Fruit fly (Drosophila melanogaster) whole organism, embryonic: ENCODE results near the gene CG10803.

Source experiments
- Adf1 ChIP-seq: fragments of 200-800 bp; sonication (Bioruptor generic); IDR thresholded peaks from 2 replicates; pipeline ENCODE4 v1.3.6; 2022; ENCODE audit warnings: missing biosample characterization, missing genetic modification characterization
- CG1024 ChIP-seq: fragments of 200-800 bp; sonication (Bioruptor generic); IDR thresholded peaks from 2 replicates; pipeline ENCODE4 v1.3.6; 2022; ENCODE audit warnings: missing biosample characterization, missing genetic modification characterization
- CG10274 ChIP-seq: fragments of 200-800 bp; sonication (Bioruptor generic); optimal IDR thresholded peaks from 3 replicates; lab custom pipeline; 2017; ENCODE audit warnings: missing biosample characterization, mild to moderate bottlenecking, missing genetic modification characterization
- CG10366 ChIP-seq: fragments of 200-800 bp; sonication (Bioruptor generic); IDR thresholded peaks from 2 replicates; pipeline ENCODE4 v1.3.6; 2022; ENCODE audit warnings: missing biosample characterization, missing genetic modification characterization
- CG12769 ChIP-seq: fragments of 200-800 bp; sonication (Bioruptor generic); optimal IDR thresholded peaks from 2 replicates; lab custom pipeline; 2019; ENCODE audit warnings: missing biosample characterization, mild to moderate bottlenecking, missing genetic modification characterization, moderate library complexity
- CG13624 ChIP-seq: fragments of 200-800 bp; sonication (Bioruptor generic); optimal IDR thresholded peaks from 2 replicates; lab custom pipeline; 2016; ENCODE audit warnings: missing biosample characterization, missing genetic modification characterization
- CG14965 ChIP-seq: fragments of 200-800 bp; sonication (Bioruptor generic); optimal IDR thresholded peaks from 2 replicates; lab custom pipeline; 2016; ENCODE audit warnings: missing biosample characterization, missing genetic modification characterization, borderline replicate concordance
- CG15514 ChIP-seq: fragments of 200-800 bp; sonication (Bioruptor generic); optimal IDR thresholded peaks from 3 replicates; lab custom pipeline; 2017; ENCODE audit warnings: missing biosample characterization, missing genetic modification characterization, mild to moderate bottlenecking, moderate library complexity, missing genetic modification reagents
- CG17568 ChIP-seq: fragments of 200-800 bp; sonication (Bioruptor generic); optimal IDR thresholded peaks from 2 replicates; lab custom pipeline; 2018; ENCODE audit warnings: missing biosample characterization, mild to moderate bottlenecking, missing genetic modification characterization, moderate library complexity
- CG18599 ChIP-seq: fragments of 200-800 bp; sonication (Bioruptor generic); optimal IDR thresholded peaks from 3 replicates; lab custom pipeline; 2017; ENCODE audit warnings: missing biosample characterization, missing genetic modification characterization, mild to moderate bottlenecking, moderate library complexity, missing genetic modification reagents
- CG2120 ChIP-seq: fragments of 200-800 bp; sonication (Bioruptor generic); optimal IDR thresholded peaks from 3 replicates; lab custom pipeline; 2016; ENCODE audit warnings: missing biosample characterization, missing genetic modification characterization
- CG2678 ChIP-seq: fragments of 200-800 bp; sonication (Bioruptor generic); optimal IDR thresholded peaks from 3 replicates; lab custom pipeline; 2019; ENCODE audit warnings: missing biosample characterization, mild to moderate bottlenecking, missing genetic modification characterization, moderate library complexity
- CG31388 ChIP-seq: fragments of 200-800 bp; sonication (Bioruptor generic); optimal IDR thresholded peaks from 2 replicates; lab custom pipeline; 2016; ENCODE audit warnings: missing biosample characterization, missing genetic modification characterization
- CG31441 ChIP-seq: fragments of 200-800 bp; sonication (Bioruptor generic); IDR thresholded peaks from 2 replicates; pipeline ENCODE4 v1.3.6; 2022; ENCODE audit warnings: missing biosample characterization, missing genetic modification characterization
- CG32532 ChIP-seq: fragments of 200-800 bp; sonication (Bioruptor generic); IDR thresholded peaks from 2 replicates; pipeline ENCODE4 v1.3.6; 2022; ENCODE audit warnings: missing biosample characterization, missing genetic modification characterization
- CG4424 ChIP-seq: fragments of 200-800 bp; sonication (Bioruptor generic); optimal IDR thresholded peaks from 3 replicates; lab custom pipeline; 2016; ENCODE audit warnings: missing biosample characterization, missing genetic modification characterization
- CG9932 ChIP-seq: fragments of 200-800 bp; sonication (Bioruptor generic); IDR thresholded peaks from 2 replicates; pipeline ENCODE4 v1.3.6; 2022; ENCODE audit warnings: missing biosample characterization, missing genetic modification characterization
- CkIIα-i1 ChIP-seq: fragments of 200-800 bp; sonication (Bioruptor generic); IDR thresholded peaks from 2 replicates; pipeline ENCODE4 v1.3.6; 2022; ENCODE audit warnings: missing biosample characterization, missing genetic modification characterization
- Drgx ChIP-seq: fragments of 200-800 bp; sonication (Bioruptor generic); IDR thresholded peaks from 2 replicates; pipeline ENCODE4 v1.3.6; 2022; ENCODE audit warnings: missing biosample characterization, missing genetic modification characterization
- Fer1 ChIP-seq: fragments of 200-800 bp; sonication (Bioruptor generic); optimal IDR thresholded peaks from 2 replicates; lab custom pipeline; 2017; ENCODE audit warnings: missing biosample characterization, mild to moderate bottlenecking, missing genetic modification characterization
- Hmr ChIP-seq: fragments of 200-800 bp; sonication (Bioruptor generic); optimal IDR thresholded peaks from 3 replicates; lab custom pipeline; 2017; ENCODE audit warnings: mild to moderate bottlenecking, missing biosample characterization, missing genetic modification reagents, missing genetic modification characterization
- Meics ChIP-seq: fragments of 200-800 bp; sonication (Bioruptor generic); optimal IDR thresholded peaks from 2 replicates; lab custom pipeline; 2017; ENCODE audit warnings: missing biosample characterization, mild to moderate bottlenecking, missing genetic modification characterization
- Xrp1 ChIP-seq: fragments of 200-800 bp; sonication (Bioruptor generic); IDR thresholded peaks from 2 replicates; pipeline ENCODE4 v1.3.6; 2022; ENCODE audit warnings: missing biosample characterization, missing genetic modification characterization
- ase ChIP-seq: fragments of 200-800 bp; sonication (Bioruptor generic); IDR thresholded peaks from 3 replicates; pipeline ENCODE4 v1.3.6; 2022; ENCODE audit warnings: missing biosample characterization, missing genetic modification characterization
- bab2 ChIP-seq: fragments of 200-800 bp; sonication (Bioruptor generic); optimal IDR thresholded peaks from 2 replicates; lab custom pipeline; 2016; ENCODE audit warnings: missing biosample characterization, missing genetic modification characterization
- crol ChIP-seq: fragments of 200-800 bp; sonication (Bioruptor generic); IDR thresholded peaks from 2 replicates; pipeline ENCODE4 v1.3.6; 2022; ENCODE audit warnings: missing biosample characterization, missing genetic modification characterization
- cwo ChIP-seq: fragments of 200-800 bp; sonication (Bioruptor generic); optimal IDR thresholded peaks from 3 replicates; lab custom pipeline; 2017; ENCODE audit warnings: missing biosample characterization, missing genetic modification characterization, mild to moderate bottlenecking, moderate library complexity, missing genetic modification reagents
- disco-r ChIP-seq: fragments of 200-800 bp; sonication (Bioruptor generic); optimal IDR thresholded peaks from 2 replicates; lab custom pipeline; 2016; ENCODE audit warnings: missing biosample characterization, missing genetic modification characterization
- en ChIP-seq: fragments of 200-800 bp; sonication (Bioruptor generic); optimal IDR thresholded peaks from 2 replicates; lab custom pipeline; 2016; ENCODE audit warnings: missing biosample characterization, missing genetic modification characterization
- gem ChIP-seq: fragments of 200-800 bp; sonication (Bioruptor generic); optimal IDR thresholded peaks from 2 replicates; lab custom pipeline; 2019; ENCODE audit warnings: missing biosample characterization, mild to moderate bottlenecking, missing genetic modification characterization, moderate library complexity
- grn ChIP-seq: fragments of 200-800 bp; sonication (Bioruptor generic); optimal IDR thresholded peaks from 3 replicates; lab custom pipeline; 2017; ENCODE audit warnings: missing biosample characterization, missing genetic modification characterization
- kah ChIP-seq: fragments of 200-800 bp; sonication (Bioruptor generic); optimal IDR thresholded peaks from 2 replicates; lab custom pipeline; 2018; ENCODE audit warnings: missing biosample characterization, mild to moderate bottlenecking, missing genetic modification characterization
- lab ChIP-seq: fragments of 200-800 bp; sonication (Bioruptor generic); optimal IDR thresholded peaks from 3 replicates; lab custom pipeline; 2017; ENCODE audit warnings: missing biosample characterization, missing genetic modification characterization, mild to moderate bottlenecking, moderate library complexity, missing genetic modification reagents
- lov ChIP-seq, 2 experiments: fragments of 200-800 bp in 1 of 2; fragments of >200 bp in 1 of 2; sonication (Bioruptor generic) in 1 of 2; IDR thresholded peaks in 1 of 2; optimal IDR thresholded peaks in 1 of 2; 2 replicates in 1 of 2; 3 replicates in 1 of 2; pipeline versions ENCODE4 v1.3.6 to Lab custom; 2017 to 2022; ENCODE audit warnings: missing biosample characterization in 1 of 2, missing genetic modification characterization in 1 of 2
- nerfin-2 ChIP-seq: fragments of 200-800 bp; sonication (Bioruptor generic); IDR thresholded peaks from 2 replicates; pipeline ENCODE4 v1.3.6; 2022; ENCODE audit warnings: missing biosample characterization, missing genetic modification characterization; ENCODE audit not compliant: partially characterized antibody
- pho ChIP-seq: fragments of 200-800 bp; sonication (Bioruptor generic); optimal IDR thresholded peaks from 2 replicates; lab custom pipeline; 2016; ENCODE audit warnings: missing biosample characterization, missing genetic modification characterization
- rib ChIP-seq: fragments of 200-800 bp; sonication (Bioruptor generic); IDR thresholded peaks from 2 replicates; pipeline ENCODE4 v1.3.6; 2022; ENCODE audit warnings: missing biosample characterization, missing genetic modification characterization
- row ChIP-seq: fragments of 200-800 bp; sonication (Bioruptor generic); IDR thresholded peaks from 3 replicates; pipeline ENCODE4 v1.3.6; 2022; ENCODE audit warnings: missing biosample characterization, missing genetic modification characterization
- sd ChIP-seq: fragments of 200-800 bp; sonication (Bioruptor generic); optimal IDR thresholded peaks from 3 replicates; lab custom pipeline; 2018; ENCODE audit warnings: missing biosample characterization, mild to moderate bottlenecking, missing genetic modification characterization, moderate library complexity
- slou ChIP-seq: fragments of 200-800 bp; sonication (Bioruptor generic); optimal IDR thresholded peaks from 3 replicates; lab custom pipeline; 2016; ENCODE audit warnings: missing biosample characterization, missing genetic modification characterization
- sug ChIP-seq: fragments of 200-800 bp; optimal IDR thresholded peaks from 2 replicates; lab custom pipeline; 2019; ENCODE audit warnings: missing biosample characterization, mild to moderate bottlenecking, missing genetic modification characterization, moderate library complexity
- tll ChIP-seq, 2 experiments: fragments of 200-800 bp in 1 of 2; fragments of >200 bp in 1 of 2; sonication (Bioruptor generic) in 1 of 2; optimal IDR thresholded peaks; 2 replicates each; lab custom pipeline; 2017 to 2019; ENCODE audit warnings: missing biosample characterization in 2 of 2, missing genetic modification characterization in 2 of 2, mild to moderate bottlenecking in 1 of 2, moderate library complexity in 1 of 2
- vvl ChIP-seq: fragments of 200-800 bp; sonication (Bioruptor generic); IDR thresholded peaks from 2 replicates; pipeline ENCODE4 v1.3.6; 2022; ENCODE audit warnings: missing biosample characterization, missing genetic modification characterization
- z ChIP-seq: fragments of 200-800 bp; sonication (Bioruptor generic); IDR thresholded peaks from 3 replicates; pipeline ENCODE4 v1.3.6; 2022; ENCODE audit warnings: missing biosample characterization, missing genetic modification characterization

The CG10803 gene

DNA sequence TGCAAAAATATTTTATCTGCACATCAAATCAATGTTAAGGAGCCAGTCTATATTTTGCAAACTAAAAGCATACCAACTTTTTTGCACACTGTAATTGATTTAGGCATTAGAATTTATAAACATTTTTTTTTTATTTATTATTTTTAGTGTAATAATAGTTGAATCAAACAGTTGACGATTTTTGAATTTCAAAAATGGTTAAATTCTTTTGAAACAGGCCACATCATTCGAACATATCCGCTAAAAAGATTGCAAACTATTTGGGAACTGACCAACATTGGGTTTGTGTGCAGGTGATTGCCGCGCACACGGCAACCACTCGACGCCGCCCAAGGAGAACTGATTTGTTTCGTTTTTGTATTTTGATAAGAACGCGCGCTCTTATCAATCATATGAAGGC lies 40.6 kb upstream of the CG10803 start:
- peak; percentile 14 for TF ChIP-seq Meics (GFP tag; lab: Kevin White, UChicago)
- TF ChIP-seq Fer1 (GFP tag; lab: Kevin White, UChicago), result peak; percentile 2
- TF ChIP-seq gem, result peak; percentile 8
- peak; percentile 44 for TF ChIP-seq sd (tag; lab: Kevin White, UChicago)
- no peak for TF ChIP-seq slou (GFP tag; lab: Kevin White, UChicago)
- TF ChIP-seq CG32532, result 0 out of 2 replicates have a peak, but pooled peaks have one; percentile 34
- TF ChIP-seq bab2 (GFP tag; lab: Kevin White, UChicago), result no peak
- TF ChIP-seq CG18599 (GFP tag; lab: Kevin White, UChicago), result peak; percentile 35
- TF ChIP-seq lab, result peak; percentile 33
- peak; percentile 23; the same call in 2 of the 3 replicates for TF ChIP-seq row (GFP tag; lab: Robert Waterston, UW)
- no peak for TF ChIP-seq CG15514 (GFP tag; lab: Kevin White, UChicago)
- peak; percentile 36 for TF ChIP-seq cwo (GFP tag; lab: Kevin White, UChicago)
- 0 out of 2 replicates have a peak, but pooled peaks have one; percentile 24 for TF ChIP-seq CG9932
- peak; percentile 41 for TF ChIP-seq Hmr (GFP tag; lab: Kevin White, UChicago)
- TF ChIP-seq sug, result peak; percentile 77
- peak; percentile 27 for TF ChIP-seq CG2120 (GFP tag; lab: Kevin White, UChicago)
- TF ChIP-seq grn (GFP tag; lab: Kevin White, UChicago), result peak; percentile 10
- TF ChIP-seq CG10274 (GFP tag; lab: Kevin White, UChicago), result peak; percentile 78
- TF ChIP-seq CG10366 (GFP tag; lab: Robert Waterston, UW), result no peak
- no peak for TF ChIP-seq CG31441 (GFP tag; lab: Robert Waterston, UW)
- TF ChIP-seq CG2678 (tag; lab: Kevin White, UChicago), result peak; percentile 34
- TF ChIP-seq CkIIα-i1 (GFP tag; lab: Robert Waterston, UW), result no peak

DNA sequence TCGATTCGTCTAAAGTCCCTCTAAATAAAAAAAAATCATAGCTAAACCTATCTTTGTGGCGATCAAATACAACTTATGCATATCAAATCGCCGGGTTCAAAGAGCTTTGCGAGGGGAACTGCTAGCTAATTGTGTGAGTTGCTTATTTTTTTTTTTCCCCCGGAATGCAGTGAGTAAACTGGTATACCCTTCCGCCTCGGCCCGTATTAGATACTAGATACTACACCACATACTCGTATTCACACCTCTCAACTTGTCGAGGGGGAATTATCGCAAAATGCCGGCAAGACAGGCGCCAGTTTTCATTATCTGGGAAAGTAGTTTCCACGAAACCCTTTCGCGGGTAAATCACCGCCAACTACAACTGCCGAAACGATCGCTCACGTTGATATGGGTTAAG lies 39.3 kb upstream of the CG10803 start:
- TF ChIP-seq sd (tag; lab: Kevin White, UChicago), result peak; percentile 50
- TF ChIP-seq CG13624 (GFP tag; lab: Kevin White, UChicago), result no peak

DNA sequence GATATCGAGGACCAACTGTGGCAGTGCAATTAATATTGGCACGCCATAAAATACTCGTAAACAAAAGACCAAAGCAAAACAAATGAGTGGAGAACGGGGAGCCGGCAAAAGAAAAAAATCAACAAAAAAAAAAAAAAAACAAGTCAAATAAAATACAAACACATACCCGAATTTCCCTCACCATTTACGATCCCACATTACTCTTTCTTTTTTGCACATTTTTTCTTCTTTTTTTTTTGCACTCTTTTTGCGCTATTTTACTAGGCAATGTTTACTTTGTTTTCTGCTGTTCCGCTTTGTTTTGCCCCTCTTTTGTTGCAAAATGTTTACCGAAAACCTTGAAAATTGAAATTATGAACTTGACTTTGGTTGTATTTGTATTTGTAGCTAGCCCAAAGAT lies 38.8 kb upstream of the CG10803 start:
- TF ChIP-seq CG17568 (GFP tag; lab: Kevin White, UChicago) (no peak), disco-r (GFP tag; lab: Kevin White, UChicago) (no peak), Drgx (GFP tag; lab: Robert Waterston, UW) (peak; percentile 13; the same call in 1 of the 2 replicates), tll (GFP tag; optimal IDR thresholded peaks at IDR 0.05; lab: Kevin White, UChicago) (no peak), CG1024 (GFP tag; lab: Robert Waterston, UW) (no peak)

DNA sequence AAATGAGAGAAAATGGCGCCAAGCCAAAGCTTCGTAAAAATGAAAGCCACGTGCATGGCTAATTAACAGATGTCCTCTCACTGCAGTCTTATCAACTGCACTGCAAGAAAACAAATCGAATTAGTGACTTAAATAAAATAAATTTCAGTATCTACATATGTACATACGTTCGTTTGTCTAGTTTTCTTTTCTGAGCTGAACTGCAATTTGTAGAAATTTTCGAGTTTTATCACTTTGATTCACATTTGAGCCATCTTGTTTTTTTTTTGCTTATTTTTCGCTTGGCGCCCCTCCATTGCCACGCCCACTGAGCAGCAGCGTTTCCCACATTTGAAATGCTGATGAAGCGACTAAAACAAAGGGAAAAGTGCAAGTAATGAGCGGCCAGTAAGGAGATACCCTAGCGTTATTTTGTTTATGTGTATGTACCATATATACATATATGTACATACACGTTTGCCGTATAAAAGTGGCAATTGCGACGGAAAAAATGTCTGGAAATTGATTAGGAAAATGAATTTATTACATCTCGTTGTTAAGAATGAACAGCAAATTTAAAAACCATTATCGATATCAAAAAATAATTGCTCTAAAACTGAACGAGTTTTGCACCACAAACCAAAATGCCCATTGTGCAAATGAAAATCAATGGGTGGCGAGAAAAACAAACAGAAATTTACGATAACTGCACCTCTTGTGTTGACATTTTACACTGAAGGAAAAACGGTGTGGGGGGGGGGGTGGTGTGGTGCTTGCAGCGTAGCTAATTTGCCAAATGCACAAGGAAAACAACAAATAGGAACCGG lies 37.5 kb upstream of the CG10803 start:
- TF ChIP-seq ase (GFP tag; lab: Robert Waterston, UW) (no peak), Xrp1 (GFP tag; lab: Robert Waterston, UW) (peak; percentile 16; the same call in 1 of the 2 replicates), en (GFP tag; lab: Kevin White, UChicago) (no peak), lov (optimal IDR thresholded peaks at IDR 0.05; lab: Kevin White, UChicago) (no peak), lov (GFP tag; IDR thresholded peaks at IDR 0.05; lab: Robert Waterston, UW) (no peak), CG31388 (GFP tag; lab: Kevin White, UChicago) (no peak), z (GFP tag; lab: Robert Waterston, UW) (0 out of 3 replicates have a peak, but pooled peaks have one; percentile 17), rib (GFP tag; lab: Robert Waterston, UW) (no peak), Hmr (GFP tag; lab: Kevin White, UChicago) (no peak), nerfin-2 (GFP tag; lab: Robert Waterston, UW) (no peak), kah (GFP tag; lab: Kevin White, UChicago) (no peak), CG12769 (no peak), CG4424 (GFP tag; lab: Kevin White, UChicago) (peak; percentile 6), CG14965 (GFP tag; lab: Kevin White, UChicago) (no peak), crol (GFP tag; lab: Robert Waterston, UW) (peak; percentile 37; the same call in 1 of the 2 replicates), pho (no peak), vvl (GFP tag; lab: Robert Waterston, UW) (0 out of 2 replicates have a peak, but pooled peaks have one; percentile 12), Adf1 (GFP tag; lab: Robert Waterston, UW) (no peak)
